Worm (Caenorhabditis elegans): ENCODE measurements around the gene C05D12.2.

- TF ChIP-seq pha-4 (tag; optimal IDR thresholded peaks at IDR 0.05), result no peak
- TF ChIP-seq M03D4.4 (tag; optimal IDR thresholded peaks at IDR 0.05), result no peak
- TF ChIP-seq ztf-11 (tag; optimal IDR thresholded peaks at IDR 0.05), result no peak
- no peak for TF ChIP-seq unc-39 (tag; optimal IDR thresholded peaks at IDR 0.05)
- no peak for TF ChIP-seq mls-2 (tag; optimal IDR thresholded peaks at IDR 0.05)
- no peak for TF ChIP-seq ces-1 (GFP tag; optimal IDR thresholded peaks at IDR 0.05)
- TF ChIP-seq unc-62 (GFP tag; optimal IDR thresholded peaks at IDR 0.05), result no peak
- TF ChIP-seq elt-1 (tag; optimal IDR thresholded peaks at IDR 0.05; ENCODE audit: borderline replicate concordance, insufficient read depth), result no peak
Measured at ce11 chrII:11424032-11424431, 5.9 kb downstream of the C05D12.2 start.

All from whole organism, mixed stage, embryonic.